Worm (Caenorhabditis elegans): Measurements from ENCODE around the gene H38K22.6.

Gene H38K22.6

DNA sequence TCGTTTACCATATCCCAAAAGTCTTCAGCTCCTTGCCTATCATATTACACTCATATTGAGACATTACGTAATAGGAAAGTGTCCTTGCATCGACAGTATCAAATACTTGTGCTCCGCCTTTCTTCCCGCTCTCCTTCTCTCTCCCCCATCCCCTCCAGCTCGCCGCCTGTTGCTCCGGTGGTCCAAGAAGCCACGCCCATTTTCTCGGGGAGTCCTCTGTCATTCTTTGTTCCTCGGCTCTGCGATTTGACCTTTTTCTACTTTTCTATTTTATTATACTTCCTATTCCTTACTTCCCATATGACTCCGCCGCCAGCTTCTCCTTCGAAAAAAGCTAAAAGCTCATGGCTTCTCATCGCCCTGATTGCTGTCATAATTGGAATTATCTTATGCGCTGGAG lies 36.2 kb downstream of the H38K22.6 start, which contains the start of gene mnp-1:
mnp-1 (plus strand) TSS at position 211 of the 400 bp plus-strand sequence.
- TF ChIP-seq efl-1 (optimal IDR thresholded peaks at IDR 0.05) (no peak), efl-1 (GFP tag; optimal IDR thresholded peaks at IDR 0.05 in 1 of 2) (peak in 1 of 2 experiments; percentile 55), pqm-1 (tag; optimal IDR thresholded peaks at IDR 0.05) (no peak)

DNA sequence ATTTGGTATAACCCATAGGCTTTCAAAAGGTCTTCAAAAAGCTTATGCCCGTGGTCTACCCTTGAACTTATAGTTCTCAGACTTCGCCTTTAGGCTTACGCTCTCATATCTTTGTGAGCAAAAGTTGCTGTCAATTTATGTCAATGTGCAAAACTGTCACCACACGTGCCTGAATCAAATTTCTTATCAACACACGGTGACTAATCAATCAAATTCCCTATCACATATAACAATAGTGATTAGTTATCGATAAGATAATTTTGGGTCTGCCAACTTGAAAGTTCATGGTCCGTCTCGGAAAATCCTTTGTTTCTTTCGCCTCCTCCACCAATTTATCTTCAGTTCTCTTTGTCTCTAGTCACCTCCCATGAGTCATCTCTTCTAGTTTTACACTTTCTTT lies 37.2 kb downstream of the H38K22.6 start:
- TF ChIP-seq nhr-77 (tag; optimal IDR thresholded peaks at IDR 0.05), result no peak
- TF ChIP-seq elt-2 (tag; optimal IDR thresholded peaks at IDR 0.05), result peak; percentile 27

DNA sequence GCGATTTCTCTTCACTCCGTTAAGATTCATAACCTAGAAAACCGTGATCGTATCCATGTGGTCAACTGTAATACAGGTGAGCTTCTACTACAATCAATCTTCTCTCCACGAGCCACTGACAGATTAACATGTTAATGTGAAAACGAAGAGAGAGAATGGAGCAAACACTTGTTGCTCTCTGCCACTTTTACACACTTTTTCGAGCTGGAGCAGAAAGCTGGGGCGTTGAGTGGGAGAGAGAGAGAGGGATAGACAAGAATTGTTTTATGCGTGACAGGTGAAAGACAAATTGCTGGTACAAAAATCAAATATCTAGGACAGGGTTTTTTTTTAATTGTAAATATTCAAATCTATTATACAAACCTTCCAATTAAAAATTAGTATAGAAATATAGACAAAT lies 38.1 kb downstream of the H38K22.6 start:
- TF ChIP-seq unc-130 (tag; optimal IDR thresholded peaks at IDR 0.05), result peak; percentile 34
- TF ChIP-seq rnt-1 (tag; optimal IDR thresholded peaks at IDR 0.05), result peak; percentile 64
- peak in 1 of 2 experiments; percentile 7 for TF ChIP-seq mdl-1 (tag; optimal IDR thresholded peaks at IDR 0.05)
- TF ChIP-seq lsy-2 (tag; optimal IDR thresholded peaks at IDR 0.05), result peak in 1 of 2 experiments; percentile 4
- TF ChIP-seq nhr-71 (tag; optimal IDR thresholded peaks at IDR 0.05), result peak; percentile 49
- TF ChIP-seq efl-1 (optimal IDR thresholded peaks at IDR 0.05), result no peak
- TF ChIP-seq efl-1 (GFP tag; optimal IDR thresholded peaks at IDR 0.05 in 1 of 2), result no peak
- no peak for TF ChIP-seq unc-30 (tag; optimal IDR thresholded peaks at IDR 0.05)

- TF ChIP-seq lin-15B (tag; optimal IDR thresholded peaks at IDR 0.05), result no peak
- TF ChIP-seq unc-62 (GFP tag; optimal IDR thresholded peaks at IDR 0.05), result no peak
- TF ChIP-seq lsy-2 (tag; optimal IDR thresholded peaks at IDR 0.05), result no peak
- no peak for TF ChIP-seq alr-1 (tag; optimal IDR thresholded peaks at IDR 0.05; ENCODE audit: borderline replicate concordance)
- no peak for TF ChIP-seq pqm-1 (tag; optimal IDR thresholded peaks at IDR 0.05)
- TF ChIP-seq hpl-2 (GFP tag; optimal IDR thresholded peaks at IDR 0.05), result no peak
- TF ChIP-seq blmp-1 (tag; optimal IDR thresholded peaks at IDR 0.05), result no peak
- peak; percentile 40 for TF ChIP-seq rnt-1 (tag; optimal IDR thresholded peaks at IDR 0.05)
- TF ChIP-seq jun-1 (tag; optimal IDR thresholded peaks at IDR 0.05), result no peak
- no peak for TF ChIP-seq efl-1 (optimal IDR thresholded peaks at IDR 0.05)
- peak in 1 of 2 experiments; percentile 44 for TF ChIP-seq efl-1 (GFP tag; optimal IDR thresholded peaks at IDR 0.05 in 1 of 2)
- peak; percentile 19 for TF ChIP-seq lin-14 (GFP tag; optimal IDR thresholded peaks at IDR 0.05)
- TF ChIP-seq ceh-88 (GFP tag; IDR thresholded peaks at IDR 0.05), result no peak
- no peak for TF ChIP-seq dsc-1 (tag; optimal IDR thresholded peaks at IDR 0.05)
- TF ChIP-seq C04F5.9 (tag; optimal IDR thresholded peaks at IDR 0.05), result no peak
- TF ChIP-seq sptf-1 (tag; optimal IDR thresholded peaks at IDR 0.05), result no peak
These were observed 39.0 kb downstream of the H38K22.6 start for ce11 chrIII:4359208-4359607.

- TF ChIP-seq zip-4 (GFP tag; optimal IDR thresholded peaks at IDR 0.05), result no peak
- TF ChIP-seq fkh-8 (tag; optimal IDR thresholded peaks at IDR 0.05), result no peak
- no peak for TF ChIP-seq mef-2 (tag; optimal IDR thresholded peaks at IDR 0.05)
- no peak for TF ChIP-seq nhr-71 (tag; optimal IDR thresholded peaks at IDR 0.05)
- TF ChIP-seq sox-4 (tag; optimal IDR thresholded peaks at IDR 0.05), result no peak
- TF ChIP-seq grh-1 (GFP tag; IDR thresholded peaks at IDR 0.05), result no peak
- no peak for TF ChIP-seq ets-5 (GFP tag; IDR thresholded peaks at IDR 0.05)
- TF ChIP-seq nhr-47 (tag; optimal IDR thresholded peaks at IDR 0.05), result no peak
- no peak for TF ChIP-seq sptf-1 (tag; optimal IDR thresholded peaks at IDR 0.05)
- TF ChIP-seq hpl-2 (GFP tag; optimal IDR thresholded peaks at IDR 0.05), result no peak
These were observed 39.7 kb downstream of the H38K22.6 start for ce11 chrIII:4359900-4360299.

DNA sequence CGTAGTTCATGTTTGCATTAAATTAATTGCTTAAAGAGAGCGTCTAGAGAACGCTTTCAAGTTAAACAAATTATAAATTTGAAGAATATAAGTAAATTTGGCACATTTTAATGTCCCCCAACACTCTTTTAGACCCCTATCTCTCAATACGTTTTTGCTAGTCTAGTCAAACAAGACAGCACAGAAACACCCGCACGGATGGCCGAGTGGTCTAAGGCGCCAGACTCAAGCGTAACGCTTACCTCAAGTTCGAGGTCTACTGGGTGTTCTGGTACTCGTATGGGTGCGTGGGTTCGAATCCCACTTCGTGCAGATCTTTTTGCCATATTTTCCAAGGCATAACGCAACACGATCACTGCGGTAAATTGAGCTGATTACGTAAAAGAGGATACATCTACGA lies 42.1 kb downstream of the H38K22.6 start:
- TF ChIP-seq lin-14 (GFP tag; optimal IDR thresholded peaks at IDR 0.05) (no peak), lin-13 (GFP tag; optimal IDR thresholded peaks at IDR 0.05) (no peak), ets-5 (GFP tag; IDR thresholded peaks at IDR 0.05) (no peak), F16B12.6 (tag; optimal IDR thresholded peaks at IDR 0.05) (no peak), unc-86 (tag; optimal IDR thresholded peaks at IDR 0.05) (no peak), xbp-1 (tag; optimal IDR thresholded peaks at IDR 0.05) (peak; percentile 3), lin-35 (GFP tag; optimal IDR thresholded peaks at IDR 0.05) (peak in 1 of 2 experiments; percentile 55), lsy-2 (tag; optimal IDR thresholded peaks at IDR 0.05) (no peak), nhr-47 (tag; optimal IDR thresholded peaks at IDR 0.05) (peak; percentile 36), isw-1 (GFP tag; IDR thresholded peaks at IDR 0.05) (no peak), unc-62 (GFP tag; optimal IDR thresholded peaks at IDR 0.05) (no peak), nhr-20 (tag; optimal IDR thresholded peaks at IDR 0.05) (peak; percentile 20), nhr-77 (tag; optimal IDR thresholded peaks at IDR 0.05) (no peak), nhr-85 (tag) (peak; percentile 71), efl-1 (optimal IDR thresholded peaks at IDR 0.05) (peak in 1 of 2 experiments; percentile 17), efl-1 (GFP tag; optimal IDR thresholded peaks at IDR 0.05 in 1 of 2) (peak in 1 of 2 experiments; percentile 55), nhr-71 (tag; optimal IDR thresholded peaks at IDR 0.05) (peak; percentile 32), irx-1 (tag; optimal IDR thresholded peaks at IDR 0.05) (no peak), ces-1 (GFP tag; optimal IDR thresholded peaks at IDR 0.05) (no peak), nhr-90 (tag; optimal IDR thresholded peaks at IDR 0.05; ENCODE audit: poor library complexity) (peak; percentile 47), nhr-12 (tag; optimal IDR thresholded peaks at IDR 0.05) (no peak), nhr-19 (GFP tag; conservative IDR thresholded peaks at IDR 0.05) (peak; percentile 28)

All from whole organism, L1 larva.